Fruit fly (Drosophila melanogaster) whole organism, embryonic: Measurements from ENCODE around the gene CG4017.

Source experiments
- Aef1 ChIP-seq: fragments of 200-800 bp; sonication (Bioruptor generic); IDR thresholded peaks from 3 replicates; pipeline ENCODE4 v1.3.6; 2022; ENCODE audit warnings: missing biosample characterization, missing genetic modification characterization
- Atf6 ChIP-seq: fragments of 200-800 bp; sonication (Bioruptor generic); IDR thresholded peaks from 2 replicates; pipeline ENCODE4 v1.3.6; 2022; ENCODE audit warnings: missing biosample characterization, missing genetic modification characterization
- B-H1 ChIP-seq: fragments of 200-800 bp; sonication (Bioruptor generic); IDR thresholded peaks from 3 replicates; pipeline ENCODE4 v1.3.6; 2022; ENCODE audit warnings: missing biosample characterization, missing genetic modification characterization
- CG10274 ChIP-seq: fragments of 200-800 bp; sonication (Bioruptor generic); optimal IDR thresholded peaks from 3 replicates; lab custom pipeline; 2017; ENCODE audit warnings: missing biosample characterization, mild to moderate bottlenecking, missing genetic modification characterization
- CG12942 ChIP-seq: fragments of 200-800 bp; sonication (Bioruptor generic); optimal IDR thresholded peaks from 3 replicates; lab custom pipeline; 2016; ENCODE audit warnings: missing biosample characterization, missing genetic modification characterization
- CG13123 ChIP-seq: fragments of 200-800 bp; sonication (Bioruptor generic); optimal IDR thresholded peaks from 2 replicates; lab custom pipeline; 2016; ENCODE audit warnings: missing biosample characterization, missing genetic modification characterization
- CG1529 ChIP-seq: fragments of 200-800 bp; sonication (Bioruptor generic); optimal IDR thresholded peaks from 3 replicates; lab custom pipeline; 2018; ENCODE audit warnings: missing biosample characterization, missing genetic modification characterization
- CG16815 ChIP-seq: fragments of 200-800 bp; sonication (Bioruptor generic); optimal IDR thresholded peaks from 3 replicates; lab custom pipeline; 2017; ENCODE audit warnings: missing biosample characterization, mild to moderate bottlenecking, missing genetic modification characterization
- CG1832 ChIP-seq: fragments of 200-800 bp; sonication (Bioruptor generic); optimal IDR thresholded peaks from 2 replicates; lab custom pipeline; 2017; ENCODE audit warnings: missing biosample characterization, mild to moderate bottlenecking, missing genetic modification characterization, inconsistent platforms
- CG18599 ChIP-seq: fragments of 200-800 bp; sonication (Bioruptor generic); optimal IDR thresholded peaks from 3 replicates; lab custom pipeline; 2017; ENCODE audit warnings: missing biosample characterization, missing genetic modification characterization, mild to moderate bottlenecking, moderate library complexity, missing genetic modification reagents
- CG32532 ChIP-seq: fragments of 200-800 bp; sonication (Bioruptor generic); IDR thresholded peaks from 2 replicates; pipeline ENCODE4 v1.3.6; 2022; ENCODE audit warnings: missing biosample characterization, missing genetic modification characterization
- CG3847 ChIP-seq: fragments of 200-800 bp; sonication (Bioruptor generic); IDR thresholded peaks from 2 replicates; pipeline ENCODE4 v1.3.6; 2022; ENCODE audit warnings: missing biosample characterization, missing genetic modification characterization
- CG4617 ChIP-seq: fragments of 200-800 bp; sonication (Bioruptor generic); optimal IDR thresholded peaks from 3 replicates; lab custom pipeline; 2016; ENCODE audit warnings: missing biosample characterization, missing genetic modification characterization, borderline replicate concordance
- CG4707 ChIP-seq: fragments of 200-800 bp; sonication (Bioruptor generic); optimal IDR thresholded peaks from 2 replicates; lab custom pipeline; 2018; ENCODE audit warnings: missing biosample characterization, mild to moderate bottlenecking, missing genetic modification characterization, moderate library complexity
- CG6765 ChIP-seq: fragments of 200-800 bp; sonication (Bioruptor generic); optimal IDR thresholded peaks from 3 replicates; lab custom pipeline; 2017; ENCODE audit warnings: missing biosample characterization, mild to moderate bottlenecking, missing genetic modification characterization
- Dad ChIP-seq: fragments of 200-800 bp; sonication (Bioruptor generic); optimal IDR thresholded peaks from 3 replicates; lab custom pipeline; 2016; ENCODE audit warnings: missing biosample characterization, missing genetic modification characterization
- Fer1 ChIP-seq: fragments of 200-800 bp; sonication (Bioruptor generic); optimal IDR thresholded peaks from 2 replicates; lab custom pipeline; 2017; ENCODE audit warnings: missing biosample characterization, mild to moderate bottlenecking, missing genetic modification characterization
- Hmr ChIP-seq: fragments of 200-800 bp; sonication (Bioruptor generic); optimal IDR thresholded peaks from 3 replicates; lab custom pipeline; 2017; ENCODE audit warnings: mild to moderate bottlenecking, missing biosample characterization, missing genetic modification reagents, missing genetic modification characterization
- Hr78 ChIP-seq, 2 experiments: fragments of 200-800 bp in 1 of 2; fragments of >200 bp in 1 of 2; sonication (Bioruptor generic) in 1 of 2; optimal IDR thresholded peaks; 2 replicates each; lab custom pipeline; 2017 to 2019; ENCODE audit warnings: missing biosample characterization in 2 of 2, missing genetic modification characterization in 2 of 2, mild to moderate bottlenecking in 1 of 2, moderate library complexity in 1 of 2
- Kr ChIP-seq: fragments of 200-800 bp; sonication (Bioruptor generic); optimal IDR thresholded peaks from 2 replicates; lab custom pipeline; 2017; ENCODE audit warnings: missing biosample characterization, mild to moderate bottlenecking, missing genetic modification characterization
- NC2α ChIP-seq: fragments of 200-800 bp; sonication (Bioruptor generic); optimal IDR thresholded peaks from 2 replicates; lab custom pipeline; 2016; ENCODE audit warnings: missing biosample characterization, missing genetic modification characterization
- Oaz ChIP-seq: fragments of 200-800 bp; sonication (Bioruptor generic); IDR thresholded peaks from 2 replicates; pipeline ENCODE4 v1.3.6; 2022; ENCODE audit warnings: missing biosample characterization, missing genetic modification characterization
- Opbp ChIP-seq: fragments of 200-800 bp; sonication (Bioruptor generic); IDR thresholded peaks from 3 replicates; pipeline ENCODE4 v1.3.6; 2022; ENCODE audit warnings: missing biosample characterization, missing genetic modification characterization; ENCODE audit not compliant: partially characterized antibody
- Tbp ChIP-seq: fragments of >200 bp; optimal IDR thresholded peaks from 2 replicates; lab custom pipeline; 2018; ENCODE audit warnings: missing biosample characterization, missing genetic modification characterization
- corto ChIP-seq: fragments of 200-800 bp; sonication (Bioruptor generic); optimal IDR thresholded peaks from 2 replicates; lab custom pipeline; 2016; ENCODE audit warnings: missing biosample characterization, mild to moderate bottlenecking, missing genetic modification characterization, moderate library complexity
- croc ChIP-seq: fragments of 200-800 bp; sonication (Bioruptor generic); conservative IDR thresholded peaks from 3 replicates; pipeline ENCODE4 v1.3.6; 2022; ENCODE audit warnings: missing biosample characterization, missing genetic modification characterization
- crp ChIP-seq, 2 experiments: fragments of 200-800 bp; sonication (Bioruptor generic); optimal IDR thresholded peaks; 2 replicates in 1 of 2; 3 replicates in 1 of 2; lab custom pipeline; 2017; ENCODE audit warnings: missing biosample characterization in 2 of 2, missing genetic modification characterization in 2 of 2, mild to moderate bottlenecking in 1 of 2, moderate library complexity in 1 of 2
- dan ChIP-seq: fragments of 200-800 bp; sonication (Bioruptor generic); IDR thresholded peaks from 2 replicates; pipeline ENCODE4 v1.3.6; 2022; ENCODE audit warnings: missing biosample characterization, missing genetic modification characterization
- dimm ChIP-seq: fragments of 200-800 bp; sonication (Bioruptor generic); IDR thresholded peaks from 2 replicates; pipeline ENCODE4 v1.3.6; 2022; ENCODE audit warnings: missing biosample characterization, missing genetic modification characterization
- eve ChIP-seq, 2 experiments: fragments of >200 bp; optimal IDR thresholded peaks; 2 replicates each; lab custom pipeline; 2017; ENCODE audit warnings: missing biosample characterization in 2 of 2, missing genetic modification characterization in 2 of 2
- ewg ChIP-seq: fragments of 200-800 bp; sonication (Bioruptor generic); optimal IDR thresholded peaks from 3 replicates; lab custom pipeline; 2017; ENCODE audit warnings: mild to moderate bottlenecking, missing biosample characterization, missing genetic modification reagents, missing genetic modification characterization
- fd64A ChIP-seq: fragments of 200-800 bp; sonication (Bioruptor generic); optimal IDR thresholded peaks from 3 replicates; lab custom pipeline; 2018; ENCODE audit warnings: missing biosample characterization, mild to moderate bottlenecking, missing genetic modification characterization
- gem ChIP-seq: fragments of 200-800 bp; sonication (Bioruptor generic); optimal IDR thresholded peaks from 2 replicates; lab custom pipeline; 2019; ENCODE audit warnings: missing biosample characterization, mild to moderate bottlenecking, missing genetic modification characterization, moderate library complexity
- grau ChIP-seq: fragments of 200-800 bp; optimal IDR thresholded peaks from 3 replicates; lab custom pipeline; 2019; ENCODE audit warnings: missing biosample characterization, mild to moderate bottlenecking, missing genetic modification characterization, moderate library complexity
- gsb-n ChIP-seq: fragments of 200-800 bp; sonication (Bioruptor generic); optimal IDR thresholded peaks from 3 replicates; lab custom pipeline; 2018; ENCODE audit warnings: missing biosample characterization, mild to moderate bottlenecking, missing genetic modification characterization
- ham ChIP-seq: fragments of 200-800 bp; sonication (Bioruptor generic); IDR thresholded peaks from 2 replicates; pipeline ENCODE4 v1.3.6; 2022; ENCODE audit warnings: missing biosample characterization, missing genetic modification characterization
- lab ChIP-seq: fragments of 200-800 bp; sonication (Bioruptor generic); optimal IDR thresholded peaks from 3 replicates; lab custom pipeline; 2017; ENCODE audit warnings: missing biosample characterization, missing genetic modification characterization, mild to moderate bottlenecking, moderate library complexity, missing genetic modification reagents
- mld ChIP-seq: fragments of 200-800 bp; sonication (Bioruptor generic); IDR thresholded peaks from 3 replicates; pipeline ENCODE4 v1.3.6; 2022; ENCODE audit warnings: missing biosample characterization, missing genetic modification characterization; ENCODE audit not compliant: partially characterized antibody
- nmo ChIP-seq: fragments of 200-800 bp; sonication (Bioruptor generic); optimal IDR thresholded peaks from 2 replicates; lab custom pipeline; 2018; ENCODE audit warnings: missing biosample characterization, mild to moderate bottlenecking, missing genetic modification characterization, moderate library complexity
- onecut ChIP-seq: fragments of 200-800 bp; sonication (Bioruptor generic); IDR thresholded peaks from 2 replicates; pipeline ENCODE4 v1.3.6; 2022; ENCODE audit warnings: missing biosample characterization, missing genetic modification characterization
- prd ChIP-seq, 3 experiments: fragments of >200 bp in 2 of 3; fragments of 200-800 bp in 1 of 3; sonication (Bioruptor generic) in 1 of 3; optimal IDR thresholded peaks in 2 of 3; IDR thresholded peaks in 1 of 3; 2 replicates in 2 of 3; 3 replicates in 1 of 3; pipeline versions ENCODE4 v1.3.6 to Lab custom; 2017 to 2022; ENCODE audit warnings: missing biosample characterization in 1 of 3, missing genetic modification characterization in 1 of 3
- pum ChIP-seq: fragments of 200-800 bp; sonication (Bioruptor generic); optimal IDR thresholded peaks from 2 replicates; lab custom pipeline; 2016; ENCODE audit warnings: missing biosample characterization, missing genetic modification characterization
- rib ChIP-seq: fragments of 200-800 bp; sonication (Bioruptor generic); IDR thresholded peaks from 2 replicates; pipeline ENCODE4 v1.3.6; 2022; ENCODE audit warnings: missing biosample characterization, missing genetic modification characterization
- sens ChIP-seq: fragments of 200-800 bp; sonication (Bioruptor generic); peaks from one replicate; lab custom pipeline; 2016; ENCODE audit warnings: missing biosample characterization, missing genetic modification characterization
- sim ChIP-seq: fragments of 200-800 bp; sonication (Bioruptor generic); IDR thresholded peaks from 2 replicates; pipeline ENCODE4 v1.3.6; 2022; ENCODE audit warnings: missing biosample characterization, missing genetic modification characterization
- sna ChIP-seq: fragments of 200-800 bp; sonication (Bioruptor generic); IDR thresholded peaks from 2 replicates; pipeline ENCODE4 v1.3.6; 2022; ENCODE audit warnings: missing biosample characterization, missing genetic modification characterization; ENCODE audit not compliant: partially characterized antibody
- sug ChIP-seq: fragments of 200-800 bp; optimal IDR thresholded peaks from 2 replicates; lab custom pipeline; 2019; ENCODE audit warnings: missing biosample characterization, mild to moderate bottlenecking, missing genetic modification characterization, moderate library complexity
- toy ChIP-seq: fragments of 200-800 bp; sonication (Bioruptor generic); IDR thresholded peaks from 2 replicates; pipeline ENCODE4 v1.3.6; 2022; ENCODE audit warnings: missing biosample characterization, missing genetic modification characterization
- usp ChIP-seq: fragments of >200 bp; optimal IDR thresholded peaks from 2 replicates; lab custom pipeline; 2017; ENCODE audit warnings: missing biosample characterization, missing genetic modification characterization
- vvl ChIP-seq: fragments of 200-800 bp; sonication (Bioruptor generic); IDR thresholded peaks from 2 replicates; pipeline ENCODE4 v1.3.6; 2022; ENCODE audit warnings: missing biosample characterization, missing genetic modification characterization
- zfh1 ChIP-seq: fragments of 200-800 bp; sonication (Bioruptor generic); IDR thresholded peaks from 3 replicates; pipeline ENCODE4 v1.3.6; 2022; ENCODE audit warnings: missing biosample characterization, missing genetic modification characterization

Gene CG4017

dm6 chr2L:9785917-9786432 is 19.1 kb downstream of the CG4017 start (continued):
- TF ChIP-seq dimm (GFP tag; lab: Robert Waterston, UW): no peak
- TF ChIP-seq sens (GFP tag; lab: Kevin White, UChicago): no peak
- no peak for TF ChIP-seq usp (GFP tag; lab: Kevin White, UChicago)
- TF ChIP-seq Opbp: no peak
- TF ChIP-seq CG12942 (GFP tag; lab: Kevin White, UChicago): no peak
- TF ChIP-seq crp (GFP tag; optimal IDR thresholded peaks at IDR 0.05; lab: Kevin White, UChicago): no peak
- no peak for TF ChIP-seq fd64A (GFP tag; lab: Kevin White, UChicago)
- TF ChIP-seq Tbp (GFP tag; lab: Kevin White, UChicago): no peak
- TF ChIP-seq Dad (GFP tag; lab: Kevin White, UChicago): no peak
- no peak for TF ChIP-seq CG4707 (GFP tag; lab: Kevin White, UChicago)
- TF ChIP-seq sna: no peak
- no peak for TF ChIP-seq prd (optimal IDR thresholded peaks at IDR 0.05; lab: Kevin White, UChicago)
- TF ChIP-seq prd (GFP tag; IDR thresholded peaks at IDR 0.05; lab: Robert Waterston, UW): no peak
- no peak for TF ChIP-seq eve (GFP tag; optimal IDR thresholded peaks at IDR 0.05; lab: Kevin White, UChicago)
- no peak for TF ChIP-seq ewg
- no peak for TF ChIP-seq Oaz (GFP tag; lab: Robert Waterston, UW)
- no peak for TF ChIP-seq CG1529
- no peak for TF ChIP-seq Aef1 (GFP tag; lab: Robert Waterston, UW)
- no peak for TF ChIP-seq CG16815 (GFP tag; lab: Kevin White, UChicago)
- TF ChIP-seq Hr78 (GFP tag; optimal IDR thresholded peaks at IDR 0.05; lab: Kevin White, UChicago): no peak
- TF ChIP-seq onecut: no peak
- peak; percentile 30 for TF ChIP-seq Hmr (GFP tag; lab: Kevin White, UChicago)
- TF ChIP-seq CG1832: no peak
- no peak for TF ChIP-seq CG6765 (GFP tag; lab: Kevin White, UChicago)
- no peak for TF ChIP-seq CG10274
- no peak for TF ChIP-seq croc (GFP tag; lab: Robert Waterston, UW)
- no peak for TF ChIP-seq CG3847 (GFP tag; lab: Robert Waterston, UW)
- peak; percentile 17 for TF ChIP-seq gsb-n (tag; lab: Kevin White, UChicago)
- TF ChIP-seq toy (GFP tag; lab: Robert Waterston, UW): no peak
- no peak for TF ChIP-seq Kr
- no peak for TF ChIP-seq nmo (GFP tag; lab: Kevin White, UChicago)
- no peak for TF ChIP-seq CG4617 (GFP tag; lab: Kevin White, UChicago)
- TF ChIP-seq grau (tag; lab: Kevin White, UChicago): peak; percentile 1
- TF ChIP-seq gem (tag; lab: Kevin White, UChicago): no peak
- no peak for TF ChIP-seq pum (GFP tag; lab: Kevin White, UChicago)
- peak; percentile 36 for TF ChIP-seq Fer1
- TF ChIP-seq rib (GFP tag; lab: Robert Waterston, UW): 0 out of 2 replicates have a peak, but pooled peaks have one; percentile 22
- no peak for TF ChIP-seq CG13123
- TF ChIP-seq mld (GFP tag; lab: Robert Waterston, UW): no peak
- TF ChIP-seq sim (GFP tag; lab: Robert Waterston, UW): no peak
- no peak for TF ChIP-seq zfh1 (GFP tag; lab: Robert Waterston, UW)
- TF ChIP-seq corto (GFP tag; lab: Kevin White, UChicago): no peak
- no peak for TF ChIP-seq CG32532 (GFP tag; lab: Robert Waterston, UW)
- no peak for TF ChIP-seq NC2α
- no peak for TF ChIP-seq lab
- no peak for TF ChIP-seq dan (GFP tag; lab: Robert Waterston, UW)
- TF ChIP-seq ham (GFP tag; lab: Robert Waterston, UW): no peak
- TF ChIP-seq B-H1 (GFP tag; lab: Robert Waterston, UW): no peak
- TF ChIP-seq CG18599 (GFP tag; lab: Kevin White, UChicago): no peak
- no peak for TF ChIP-seq Atf6 (GFP tag; lab: Robert Waterston, UW)
- no peak for TF ChIP-seq vvl (GFP tag; lab: Robert Waterston, UW)
- TF ChIP-seq sug: peak; percentile 81
